Fruit fly (Drosophila melanogaster) whole organism, embryonic: Measurements from ENCODE around the gene mus301.

Source experiments
- Adf1 ChIP-seq: fragments of 200-800 bp; sonication (Bioruptor generic); IDR thresholded peaks from 2 replicates; pipeline ENCODE4 v1.3.6; 2022; ENCODE audit warnings: missing biosample characterization, missing genetic modification characterization
- Asciz ChIP-seq: fragments of 200-800 bp; sonication (Bioruptor generic); optimal IDR thresholded peaks from 2 replicates; lab custom pipeline; 2017; ENCODE audit warnings: missing biosample characterization, mild to moderate bottlenecking, missing genetic modification characterization, missing genetic modification reagents
- Atf3 ChIP-seq: fragments of 200-800 bp; sonication (Bioruptor generic); optimal IDR thresholded peaks from 3 replicates; lab custom pipeline; 2016; ENCODE audit warnings: missing biosample characterization, missing genetic modification characterization
- Bdp1 ChIP-seq: fragments of 200-800 bp; sonication (Bioruptor generic); optimal IDR thresholded peaks from 3 replicates; lab custom pipeline; 2016; ENCODE audit warnings: missing biosample characterization, missing genetic modification characterization
- CG15601 ChIP-seq: fragments of 200-800 bp; sonication (Bioruptor generic); optimal IDR thresholded peaks from 3 replicates; lab custom pipeline; 2019; ENCODE audit warnings: missing biosample characterization, mild to moderate bottlenecking, missing genetic modification characterization, moderate library complexity
- CG16813 ChIP-seq: fragments of 200-800 bp; sonication (Bioruptor generic); IDR thresholded peaks from 3 replicates; pipeline ENCODE4 v1.3.6; 2022; ENCODE audit warnings: missing biosample characterization, missing genetic modification characterization; ENCODE audit not compliant: partially characterized antibody
- CG17328 ChIP-seq: fragments of 200-800 bp; sonication (Bioruptor generic); IDR thresholded peaks from 2 replicates; pipeline ENCODE4 v1.3.6; 2022; ENCODE audit warnings: missing biosample characterization, missing genetic modification characterization
- CG17359 ChIP-seq: fragments of 200-800 bp; sonication (Bioruptor generic); optimal IDR thresholded peaks from 3 replicates; lab custom pipeline; 2018; ENCODE audit warnings: missing biosample characterization, mild to moderate bottlenecking, missing genetic modification characterization, moderate library complexity
- CG17361 ChIP-seq: fragments of 200-800 bp; sonication (Bioruptor generic); IDR thresholded peaks from 3 replicates; pipeline ENCODE4 v1.3.6; 2022; ENCODE audit warnings: missing biosample characterization, missing genetic modification characterization
- CG18599 ChIP-seq: fragments of 200-800 bp; sonication (Bioruptor generic); optimal IDR thresholded peaks from 3 replicates; lab custom pipeline; 2017; ENCODE audit warnings: missing biosample characterization, missing genetic modification characterization, mild to moderate bottlenecking, moderate library complexity, missing genetic modification reagents
- CG18619 ChIP-seq: fragments of 200-800 bp; sonication (Bioruptor generic); optimal IDR thresholded peaks from 3 replicates; lab custom pipeline; 2017; ENCODE audit warnings: missing biosample characterization, mild to moderate bottlenecking, missing genetic modification characterization
- CG2678 ChIP-seq: fragments of 200-800 bp; sonication (Bioruptor generic); optimal IDR thresholded peaks from 3 replicates; lab custom pipeline; 2019; ENCODE audit warnings: missing biosample characterization, mild to moderate bottlenecking, missing genetic modification characterization, moderate library complexity
- CG2875 ChIP-seq: fragments of 200-800 bp; sonication (Bioruptor generic); optimal IDR thresholded peaks from 2 replicates; lab custom pipeline; 2017; ENCODE audit warnings: missing biosample characterization, mild to moderate bottlenecking, missing genetic modification characterization, missing genetic modification reagents
- CG30403 ChIP-seq: fragments of 200-800 bp; sonication (Bioruptor generic); optimal IDR thresholded peaks from 3 replicates; lab custom pipeline; 2016; ENCODE audit warnings: missing biosample characterization, missing genetic modification characterization
- CG30431 ChIP-seq: fragments of 200-800 bp; sonication (Bioruptor generic); optimal IDR thresholded peaks from 2 replicates; lab custom pipeline; 2017; ENCODE audit warnings: missing biosample characterization, missing genetic modification characterization
- CG3281 ChIP-seq: fragments of 200-800 bp; sonication (Bioruptor generic); optimal IDR thresholded peaks from 3 replicates; lab custom pipeline; 2017; ENCODE audit warnings: missing biosample characterization, mild to moderate bottlenecking, missing genetic modification characterization
- CG42726 ChIP-seq: fragments of 200-800 bp; sonication (Bioruptor generic); IDR thresholded peaks from 2 replicates; pipeline ENCODE4 v1.3.6; 2022; ENCODE audit warnings: missing biosample characterization, missing genetic modification characterization; ENCODE audit not compliant: partially characterized antibody
- CG6272 ChIP-seq: fragments of 200-800 bp; sonication (Bioruptor generic); IDR thresholded peaks from 2 replicates; pipeline ENCODE4 v1.3.6; 2022; ENCODE audit warnings: missing biosample characterization, missing genetic modification characterization
- CG9215 ChIP-seq: fragments of 200-800 bp; sonication (Bioruptor generic); IDR thresholded peaks from 2 replicates; pipeline ENCODE4 v1.3.6; 2022; ENCODE audit warnings: missing biosample characterization, missing genetic modification characterization
- CG9817 ChIP-seq: fragments of 200-800 bp; sonication (Bioruptor generic); optimal IDR thresholded peaks from 2 replicates; lab custom pipeline; 2018; ENCODE audit warnings: missing biosample characterization, mild to moderate bottlenecking, missing genetic modification characterization, moderate library complexity
- D19A ChIP-seq: fragments of 200-800 bp; optimal IDR thresholded peaks from 3 replicates; lab custom pipeline; 2019; ENCODE audit warnings: missing biosample characterization, mild to moderate bottlenecking, missing genetic modification characterization, moderate library complexity
- Dad ChIP-seq: fragments of 200-800 bp; sonication (Bioruptor generic); optimal IDR thresholded peaks from 3 replicates; lab custom pipeline; 2016; ENCODE audit warnings: missing biosample characterization, missing genetic modification characterization
- HLHmδ ChIP-seq: fragments of 200-800 bp; sonication (Bioruptor generic); optimal IDR thresholded peaks from 2 replicates; lab custom pipeline; 2018; ENCODE audit warnings: missing biosample characterization, mild to moderate bottlenecking, missing genetic modification characterization, moderate library complexity
- Hmx ChIP-seq: fragments of 200-800 bp; sonication (Bioruptor generic); optimal IDR thresholded peaks from 2 replicates; lab custom pipeline; 2016; ENCODE audit warnings: missing biosample characterization, missing genetic modification characterization
- Hr3 ChIP-seq: fragments of 200-800 bp; sonication (Bioruptor generic); optimal IDR thresholded peaks from 3 replicates; lab custom pipeline; 2016; ENCODE audit warnings: missing biosample characterization, missing genetic modification characterization
- Hr51 ChIP-seq, 2 experiments: fragments of 200-800 bp; sonication (Bioruptor generic); optimal IDR thresholded peaks; 2 replicates in 1 of 2; 3 replicates in 1 of 2; lab custom pipeline; 2016 to 2018; ENCODE audit warnings: missing biosample characterization in 2 of 2, missing genetic modification characterization in 2 of 2, mild to moderate bottlenecking in 1 of 2, moderate library complexity in 1 of 2
- MBD-R2 ChIP-seq: fragments of 200-800 bp; sonication (Bioruptor generic); IDR thresholded peaks from 2 replicates; pipeline ENCODE4 v1.3.6; 2022; ENCODE audit warnings: missing biosample characterization, missing genetic modification characterization
- Nf-YB ChIP-seq: fragments of 200-800 bp; sonication (Bioruptor generic); optimal IDR thresholded peaks from 3 replicates; lab custom pipeline; 2019; ENCODE audit warnings: missing biosample characterization, mild to moderate bottlenecking, missing genetic modification characterization, moderate library complexity
- Tbp ChIP-seq: fragments of >200 bp; optimal IDR thresholded peaks from 2 replicates; lab custom pipeline; 2018; ENCODE audit warnings: missing biosample characterization, missing genetic modification characterization
- Xbp1 ChIP-seq: fragments of 200-800 bp; sonication (Bioruptor generic); optimal IDR thresholded peaks from 3 replicates; lab custom pipeline; 2016; ENCODE audit warnings: missing biosample characterization, mild to moderate bottlenecking, missing genetic modification characterization
- Xrp1 ChIP-seq: fragments of 200-800 bp; sonication (Bioruptor generic); IDR thresholded peaks from 2 replicates; pipeline ENCODE4 v1.3.6; 2022; ENCODE audit warnings: missing biosample characterization, missing genetic modification characterization
- ara ChIP-seq: fragments of 200-800 bp; sonication (Bioruptor generic); IDR thresholded peaks from 2 replicates; pipeline ENCODE4 v1.3.6; 2022; ENCODE audit warnings: missing biosample characterization, missing genetic modification characterization
- cg ChIP-seq: fragments of 200-800 bp; sonication (Bioruptor generic); optimal IDR thresholded peaks from 3 replicates; lab custom pipeline; 2019; ENCODE audit warnings: missing biosample characterization, mild to moderate bottlenecking, missing genetic modification characterization, moderate library complexity
- corto ChIP-seq: fragments of 200-800 bp; sonication (Bioruptor generic); optimal IDR thresholded peaks from 2 replicates; lab custom pipeline; 2016; ENCODE audit warnings: missing biosample characterization, mild to moderate bottlenecking, missing genetic modification characterization, moderate library complexity
- crol ChIP-seq: fragments of 200-800 bp; sonication (Bioruptor generic); IDR thresholded peaks from 2 replicates; pipeline ENCODE4 v1.3.6; 2022; ENCODE audit warnings: missing biosample characterization, missing genetic modification characterization
- emc ChIP-seq: fragments of 200-800 bp; sonication (Bioruptor generic); optimal IDR thresholded peaks from 2 replicates; lab custom pipeline; 2016; ENCODE audit warnings: missing biosample characterization, missing genetic modification characterization
- fru ChIP-seq: fragments of >200 bp; optimal IDR thresholded peaks from 2 replicates; lab custom pipeline; 2017
- gfzf ChIP-seq: fragments of 200-800 bp; sonication (Bioruptor generic); optimal IDR thresholded peaks from 2 replicates; lab custom pipeline; 2016; ENCODE audit warnings: missing biosample characterization, mild to moderate bottlenecking, missing genetic modification characterization, moderate library complexity
- gsb ChIP-seq: fragments of 200-800 bp; sonication (Bioruptor generic); IDR thresholded peaks from 2 replicates; pipeline ENCODE4 v1.3.6; 2022; ENCODE audit warnings: missing biosample characterization, missing genetic modification characterization
- jing ChIP-seq: fragments of 200-800 bp; sonication (Bioruptor generic); optimal IDR thresholded peaks from 2 replicates; lab custom pipeline; 2018; ENCODE audit warnings: missing biosample characterization, mild to moderate bottlenecking, missing genetic modification characterization
- lilli ChIP-seq: fragments of 200-800 bp; sonication (Bioruptor generic); optimal IDR thresholded peaks from 3 replicates; lab custom pipeline; 2016; ENCODE audit warnings: missing biosample characterization, missing genetic modification characterization
- pho ChIP-seq: fragments of 200-800 bp; sonication (Bioruptor generic); optimal IDR thresholded peaks from 2 replicates; lab custom pipeline; 2016; ENCODE audit warnings: missing biosample characterization, missing genetic modification characterization
- pzg ChIP-seq: fragments of 200-800 bp; sonication (Bioruptor generic); optimal IDR thresholded peaks from 3 replicates; lab custom pipeline; 2018; ENCODE audit warnings: missing biosample characterization, mild to moderate bottlenecking, missing genetic modification characterization, moderate library complexity
- run ChIP-seq: fragments of 200-800 bp; sonication (Bioruptor generic); optimal IDR thresholded peaks from 3 replicates; lab custom pipeline; 2018; ENCODE audit warnings: missing biosample characterization, mild to moderate bottlenecking, missing genetic modification characterization
- sd ChIP-seq: fragments of 200-800 bp; sonication (Bioruptor generic); optimal IDR thresholded peaks from 3 replicates; lab custom pipeline; 2018; ENCODE audit warnings: missing biosample characterization, mild to moderate bottlenecking, missing genetic modification characterization, moderate library complexity
- seq ChIP-seq: fragments of 200-800 bp; sonication (Bioruptor generic); IDR thresholded peaks from 2 replicates; pipeline ENCODE4 v1.3.6; 2022; ENCODE audit warnings: missing biosample characterization, missing genetic modification characterization
- shn ChIP-seq: fragments of 200-800 bp; sonication (Bioruptor generic); optimal IDR thresholded peaks from 3 replicates; lab custom pipeline; 2016; ENCODE audit warnings: missing biosample characterization, missing genetic modification characterization
- sim ChIP-seq: fragments of 200-800 bp; sonication (Bioruptor generic); IDR thresholded peaks from 2 replicates; pipeline ENCODE4 v1.3.6; 2022; ENCODE audit warnings: missing biosample characterization, missing genetic modification characterization
- slbo ChIP-seq: fragments of 200-800 bp; sonication (Bioruptor generic); IDR thresholded peaks from 2 replicates; pipeline ENCODE4 v1.3.6; 2022; ENCODE audit warnings: missing biosample characterization, missing genetic modification characterization
- tin ChIP-seq: fragments of 200-800 bp; sonication (Bioruptor generic); optimal IDR thresholded peaks from 3 replicates; lab custom pipeline; 2016; ENCODE audit warnings: missing biosample characterization, missing genetic modification characterization
- tna ChIP-seq: fragments of 200-800 bp; sonication (Bioruptor generic); IDR thresholded peaks from 2 replicates; pipeline ENCODE4 v1.3.6; 2022; ENCODE audit warnings: missing biosample characterization, missing genetic modification characterization; ENCODE audit not compliant: partially characterized antibody

mus301 gene

dm6 chr3L:8137448-8137906, at the start of gene mus301, which contains the start of gene Setx (continued):
- TF ChIP-seq gfzf (GFP tag; lab: Kevin White, UChicago) (peak; percentile 92), gsb (peak; percentile 59; the same call in 1 of the 2 replicates), CG42726 (GFP tag; lab: Robert Waterston, UW) (no peak), Hr3 (GFP tag; lab: Kevin White, UChicago) (peak; percentile 85), CG18619 (GFP tag; lab: Kevin White, UChicago) (peak; percentile 77), CG15601 (tag; lab: Kevin White, UChicago) (peak; percentile 75), jing (GFP tag; lab: Kevin White, UChicago) (peak; percentile 25), lilli (peak; percentile 92), CG3281 (peak; percentile 80), run (tag; lab: Kevin White, UChicago) (no peak), CG17359 (tag; lab: Kevin White, UChicago) (no peak), CG6272 (GFP tag; lab: Robert Waterston, UW) (peak; percentile 73), Hr51 (GFP tag; optimal IDR thresholded peaks at IDR 0.05; lab: Kevin White, UChicago) (peak in 1 of 2 experiments; percentile 87), CG2875 (GFP tag; lab: Kevin White, UChicago) (peak; percentile 43), Nf-YB (peak; percentile 30), CG2678 (tag; lab: Kevin White, UChicago) (no peak), D19A (tag; lab: Kevin White, UChicago) (no peak), Xbp1 (GFP tag; lab: Kevin White, UChicago) (peak; percentile 90), CG9817 (tag; lab: Kevin White, UChicago) (peak; percentile 86), tna (GFP tag; lab: Robert Waterston, UW) (no peak), shn (GFP tag; lab: Kevin White, UChicago) (peak; percentile 76), Bdp1 (peak; percentile 80), MBD-R2 (GFP tag; lab: Robert Waterston, UW) (peak; percentile 96), Asciz (GFP tag; lab: Kevin White, UChicago) (peak; percentile 40), sim (no peak), Xrp1 (GFP tag; lab: Robert Waterston, UW) (peak; percentile 79), CG17328 (peak; percentile 63), slbo (GFP tag; lab: Robert Waterston, UW) (peak; percentile 90), Adf1 (GFP tag; lab: Robert Waterston, UW) (peak; percentile 41), pho (GFP tag; lab: Kevin White, UChicago) (peak; percentile 88), crol (GFP tag; lab: Robert Waterston, UW) (no peak), cg (GFP tag; lab: Kevin White, UChicago) (no peak), pzg (GFP tag; lab: Kevin White, UChicago) (peak; percentile 90), CG30431 (GFP tag; lab: Kevin White, UChicago) (peak; percentile 29), CG18599 (GFP tag; lab: Kevin White, UChicago) (no peak), CG17361 (GFP tag; lab: Robert Waterston, UW) (no peak; the same call in 2 of the 3 replicates), sd (tag; lab: Kevin White, UChicago) (no peak), CG9215 (peak; percentile 80), Tbp (GFP tag; lab: Kevin White, UChicago) (no peak), corto (GFP tag; lab: Kevin White, UChicago) (peak; percentile 11), Hmx (GFP tag; lab: Kevin White, UChicago) (peak; percentile 59), ara (GFP tag; lab: Robert Waterston, UW) (peak; percentile 59; the same call in 1 of the 2 replicates), emc (GFP tag; lab: Kevin White, UChicago) (peak; percentile 71), fru (lab: Kevin White, UChicago) (no peak), HLHmδ (no peak), tin (GFP tag; lab: Kevin White, UChicago) (peak; percentile 85), Atf3 (GFP tag; lab: Kevin White, UChicago) (peak; percentile 74), CG30403 (GFP tag; lab: Kevin White, UChicago) (peak; percentile 91), seq (GFP tag; lab: Robert Waterston, UW) (no peak), Dad (GFP tag; lab: Kevin White, UChicago) (peak; percentile 80), CG16813 (no peak)
